Worm (Caenorhabditis elegans) whole organism, L2 larva: Measurements from ENCODE around the gene C46F11.5.
A peak's percentile ranks its signal among the peaks of the same experiment; 100 is the strongest.

Experiments
- C34F6.9 ChIP-seq: fragments of 150-350 bp; optimal IDR thresholded peaks from 2 replicates; lab custom pipeline; 2014; ENCODE audit warnings: missing biosample characterization, missing genetic modification characterization
- F13H6.1 ChIP-seq: sonication (generic microtip); optimal IDR thresholded peaks from 2 replicates; lab custom pipeline; 2016; ENCODE audit warnings: missing genetic modification characterization, missing compliant biosample characterization
- R02D3.7 ChIP-seq: fragments of 150-350 bp; optimal IDR thresholded peaks from 2 replicates; lab custom pipeline; 2014; ENCODE audit warnings: missing biosample characterization, missing genetic modification characterization
- Y55F3AM.14 ChIP-seq: fragments of 200-800 bp; sonication (Bioruptor generic); optimal IDR thresholded peaks from 2 replicates; lab custom pipeline; 2018; ENCODE audit warnings: mild to moderate bottlenecking, missing genetic modification characterization, missing compliant biosample characterization
- ZK546.5 ChIP-seq: sonication (generic microtip); optimal IDR thresholded peaks from 2 replicates; lab custom pipeline; 2017; ENCODE audit warnings: missing biosample characterization, missing genetic modification characterization
- alr-1 ChIP-seq: fragments of 150-350 bp; optimal IDR thresholded peaks from 2 replicates; lab custom pipeline; 2014; ENCODE audit warnings: missing biosample characterization, missing genetic modification characterization
- aly-2 ChIP-seq: fragments of 150-350 bp; optimal IDR thresholded peaks from 2 replicates; lab custom pipeline; 2014; ENCODE audit warnings: missing biosample characterization, missing genetic modification characterization
- crh-2 ChIP-seq: sonication (generic microtip); optimal IDR thresholded peaks from 2 replicates; lab custom pipeline; 2017; ENCODE audit warnings: missing biosample characterization, missing genetic modification characterization
- dmd-4 ChIP-seq: sonication (generic microtip); optimal IDR thresholded peaks from 2 replicates; lab custom pipeline; 2017; ENCODE audit warnings: missing biosample characterization, missing genetic modification characterization
- egl-27 ChIP-seq: sonication (generic microtip); optimal IDR thresholded peaks from 3 replicates; lab custom pipeline; 2017; ENCODE audit warnings: missing biosample characterization, missing genetic modification reagents, missing genetic modification characterization
- elt-1 ChIP-seq: fragments of 150-350 bp; optimal IDR thresholded peaks from 2 replicates; lab custom pipeline; 2014; ENCODE audit warnings: missing biosample characterization, missing genetic modification characterization
- elt-3 ChIP-seq: sonication (generic microtip); optimal IDR thresholded peaks from 2 replicates; lab custom pipeline; 2017; ENCODE audit warnings: missing biosample characterization, missing genetic modification characterization
- fos-1 ChIP-seq: fragments of 150-350 bp; optimal IDR thresholded peaks from 2 replicates; lab custom pipeline; 2014; ENCODE audit warnings: missing biosample characterization, missing genetic modification characterization
- gmeb-1 ChIP-seq: fragments of 150-350 bp; optimal IDR thresholded peaks from 2 replicates; lab custom pipeline; 2014; ENCODE audit warnings: missing biosample characterization, missing genetic modification characterization
- lin-11 ChIP-seq: fragments of 150-350 bp; sonication (generic microtip); optimal IDR thresholded peaks from 2 replicates; lab custom pipeline; 2014; ENCODE audit warnings: missing biosample characterization, missing genetic modification characterization, inconsistent platforms, mixed read lengths
- lin-13 ChIP-seq: fragments of 150-350 bp; optimal IDR thresholded peaks from 2 replicates; lab custom pipeline; 2014; ENCODE audit warnings: missing biosample characterization, missing genetic modification reagents, missing genetic modification characterization
- lsy-2 ChIP-seq, 2 experiments: fragments of 150-350 bp in 1 of 2; sonication (generic microtip) in 1 of 2; optimal IDR thresholded peaks; 2 replicates each; lab custom pipeline; 2014 to 2017; ENCODE audit warnings: missing biosample characterization in 2 of 2, missing genetic modification characterization in 2 of 2
- nhr-10 ChIP-seq: sonication (generic microtip); optimal IDR thresholded peaks from 2 replicates; lab custom pipeline; 2017; ENCODE audit warnings: missing biosample characterization, missing genetic modification characterization
- nhr-11 ChIP-seq: fragments of 150-350 bp; optimal IDR thresholded peaks from 2 replicates; lab custom pipeline; 2014; ENCODE audit warnings: missing biosample characterization, missing genetic modification characterization
- nhr-129 ChIP-seq: fragments of 150-350 bp; optimal IDR thresholded peaks from 2 replicates; lab custom pipeline; 2014; ENCODE audit warnings: missing biosample characterization, missing genetic modification characterization
- nhr-21 ChIP-seq: fragments of 150-350 bp; optimal IDR thresholded peaks from 2 replicates; lab custom pipeline; 2014; ENCODE audit warnings: missing biosample characterization, missing genetic modification characterization
- nhr-23 ChIP-seq: fragments of 150-350 bp; optimal IDR thresholded peaks from 2 replicates; lab custom pipeline; 2014; ENCODE audit warnings: missing biosample characterization, missing genetic modification reagents, missing genetic modification characterization
- nhr-237 ChIP-seq: fragments of 150-350 bp; optimal IDR thresholded peaks from 2 replicates; lab custom pipeline; 2014; ENCODE audit warnings: missing biosample characterization, missing genetic modification characterization
- nhr-6 ChIP-seq: fragments of 150-350 bp; optimal IDR thresholded peaks from 2 replicates; lab custom pipeline; 2014; ENCODE audit warnings: missing biosample characterization, missing genetic modification characterization
- nhr-77 ChIP-seq: fragments of 150-350 bp; optimal IDR thresholded peaks from 2 replicates; lab custom pipeline; 2014; ENCODE audit warnings: missing biosample characterization, missing genetic modification characterization
- peb-1 ChIP-seq: fragments of 150-350 bp; optimal IDR thresholded peaks from 2 replicates; lab custom pipeline; 2014; ENCODE audit warnings: missing biosample characterization, missing genetic modification characterization
- sem-4 ChIP-seq: fragments of 150-350 bp; optimal IDR thresholded peaks from 2 replicates; lab custom pipeline; 2014; ENCODE audit warnings: missing biosample characterization, missing genetic modification reagents, missing genetic modification characterization
- skn-1 ChIP-seq: sonication (generic microtip); optimal IDR thresholded peaks from 2 replicates; lab custom pipeline; 2017; ENCODE audit warnings: missing biosample characterization, missing genetic modification characterization
- sma-3 ChIP-seq: sonication (generic microtip); optimal IDR thresholded peaks from 2 replicates; lab custom pipeline; 2016; ENCODE audit warnings: missing genetic modification reagents, missing genetic modification characterization, missing compliant biosample characterization
- sma-9 ChIP-seq, 2 experiments: fragments of 150-350 bp in 1 of 2; sonication (generic microtip) in 1 of 2; optimal IDR thresholded peaks; 2 replicates each; lab custom pipeline; 2014 to 2016; ENCODE audit warnings: missing genetic modification characterization in 2 of 2, mild to moderate bottlenecking in 1 of 2, missing biosample characterization in 1 of 2, missing compliant biosample characterization in 1 of 2, missing genetic modification reagents in 1 of 2, moderate library complexity in 1 of 2
- snpc-4 ChIP-seq: fragments of 150-350 bp; optimal IDR thresholded peaks from 2 replicates; lab custom pipeline; 2014; ENCODE audit warnings: missing biosample characterization, missing genetic modification characterization
- unc-39 ChIP-seq: fragments of 150-350 bp; optimal IDR thresholded peaks from 2 replicates; lab custom pipeline; 2014; ENCODE audit warnings: missing biosample characterization, missing genetic modification characterization
- unc-55 ChIP-seq: fragments of 150-350 bp; sonication (generic microtip); optimal IDR thresholded peaks from 3 replicates; lab custom pipeline; 2014; ENCODE audit warnings: missing biosample characterization, missing genetic modification reagents, missing genetic modification characterization
- unc-62 ChIP-seq: fragments of 150-350 bp; optimal IDR thresholded peaks from 2 replicates; lab custom pipeline; 2014; ENCODE audit warnings: missing biosample characterization, missing genetic modification reagents, missing genetic modification characterization
- zag-1 ChIP-seq: fragments of 150-350 bp; optimal IDR thresholded peaks from 2 replicates; lab custom pipeline; 2014; ENCODE audit warnings: missing biosample characterization, missing genetic modification characterization
- ztf-4 ChIP-seq: fragments of 150-350 bp; optimal IDR thresholded peaks from 2 replicates; lab custom pipeline; 2014; ENCODE audit warnings: missing biosample characterization, missing genetic modification characterization

C46F11.5 gene

DNA sequence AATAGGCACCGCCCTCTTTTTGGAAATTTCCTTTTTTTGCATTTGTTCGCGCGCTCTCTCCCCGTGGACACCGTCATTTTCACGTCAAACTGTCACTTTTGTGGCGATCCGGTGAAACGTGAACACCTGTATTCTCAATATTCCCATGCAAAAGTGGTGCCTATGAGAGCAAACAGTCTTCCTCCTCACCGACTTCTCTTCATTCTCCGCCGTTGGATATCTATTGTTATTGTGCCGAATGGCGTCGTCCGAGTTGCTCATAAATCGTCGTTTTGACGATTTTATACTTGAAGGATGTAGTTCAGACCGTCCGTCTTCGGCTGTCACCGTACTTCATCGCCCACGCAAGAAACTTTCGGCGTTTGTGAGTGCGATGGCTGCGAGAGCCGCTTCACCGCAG is 21.6 kb downstream of the C46F11.5 start, which contains the start of gene rilp-1:
TSS of gene rilp-1 (plus strand) at position 301 of the 400 bp plus-strand sequence.
- TF ChIP-seq unc-62 (GFP tag; lab: Kevin White, UChicago) (no peak), Y55F3AM.14 (GFP tag; lab: Kevin White, UChicago) (no peak), nhr-129 (tag; lab: Kevin White, UChicago) (no peak), nhr-6 (tag; lab: Kevin White, UChicago) (no peak)

DNA sequence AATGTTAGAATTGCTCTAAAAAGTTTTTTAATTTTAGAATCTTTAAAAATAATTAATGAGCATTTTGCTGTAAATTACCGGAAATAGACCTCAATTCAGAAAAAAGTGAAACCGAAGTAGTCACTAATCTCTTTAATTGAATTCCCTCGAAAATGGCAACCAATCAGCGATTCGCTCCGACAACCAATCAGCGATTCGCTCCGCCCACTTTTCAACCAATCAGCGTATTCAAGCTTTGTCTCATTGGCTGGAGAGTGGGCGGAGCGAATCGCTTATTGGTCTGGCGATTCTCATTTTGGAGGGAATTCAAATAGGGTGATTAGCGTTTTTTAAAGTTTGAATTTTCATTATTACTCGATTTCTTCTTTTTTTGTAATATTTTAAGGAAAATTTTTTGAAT is 22.5 kb downstream of the C46F11.5 start:
- no peak for TF ChIP-seq nhr-77 (tag; lab: Kevin White, UChicago)
- no peak for TF ChIP-seq sem-4 (tag; lab: Kevin White, UChicago)
- TF ChIP-seq peb-1 = no peak
- no peak for TF ChIP-seq C34F6.9 (tag; lab: Kevin White, UChicago)
- TF ChIP-seq ztf-4 (tag; lab: Kevin White, UChicago) = no peak
- TF ChIP-seq aly-2 (tag; lab: Kevin White, UChicago) = no peak
- TF ChIP-seq nhr-21 (tag; lab: Kevin White, UChicago) = no peak
- no peak for TF ChIP-seq nhr-10 (tag; lab: Kevin White, UChicago)

- TF ChIP-seq C34F6.9 (tag; lab: Kevin White, UChicago) (no peak), nhr-11 (tag; lab: Kevin White, UChicago) (no peak), elt-1 (no peak), nhr-23 (tag; lab: Kevin White, UChicago) (no peak), aly-2 (tag; lab: Kevin White, UChicago) (no peak), alr-1 (no peak), R02D3.7 (tag; lab: Kevin White, UChicago) (no peak), skn-1 (tag; lab: Kevin White, UChicago) (no peak), snpc-4 (no peak), ZK546.5 (tag; lab: Kevin White, UChicago) (no peak), fos-1 (tag; lab: Kevin White, UChicago) (no peak), nhr-237 (tag; lab: Kevin White, UChicago) (no peak), nhr-129 (tag; lab: Kevin White, UChicago) (no peak), unc-39 (tag; lab: Kevin White, UChicago) (no peak), peb-1 (no peak), dmd-4 (tag; lab: Kevin White, UChicago) (no peak)
Measured at ce11 chrIII:3634158-3634557, 23.2 kb downstream of the C46F11.5 start.

DNA sequence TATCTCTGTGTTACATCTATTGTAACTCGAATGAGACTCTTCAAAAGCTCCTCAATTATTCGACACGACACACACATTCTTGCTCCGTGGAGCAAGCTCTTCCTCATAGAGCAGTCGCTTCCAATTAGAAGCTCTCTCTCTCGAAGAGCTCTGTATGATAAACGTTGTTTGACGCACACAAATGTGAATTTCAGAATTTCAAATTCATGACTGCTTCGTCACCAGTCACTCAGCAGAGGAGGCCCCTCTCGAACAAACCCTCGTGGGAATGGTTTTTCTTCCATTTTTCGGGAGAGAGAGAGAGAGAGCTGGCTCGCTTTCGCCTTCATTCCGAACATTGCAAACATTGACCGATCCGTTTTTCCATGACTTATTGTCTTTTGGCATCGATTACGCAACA is 25.0 kb downstream of the C46F11.5 start:
- TF ChIP-seq unc-62 (GFP tag; lab: Kevin White, UChicago) (no peak), unc-55 (peak; percentile 1), zag-1 (peak; percentile 2), elt-3 (tag; lab: Kevin White, UChicago) (no peak)

- TF ChIP-seq C34F6.9 (tag; lab: Kevin White, UChicago) (peak; percentile 71), sma-9 (GFP tag; optimal IDR thresholded peaks at IDR 0.05; lab: Kevin White, UChicago) (peak; percentile 29), sma-9 (tag; optimal IDR thresholded peaks at IDR 0.05; lab: Kevin White, UChicago) (no peak), lsy-2 (tag; optimal IDR thresholded peaks at IDR 0.05; lab: Kevin White, UChicago) (peak; percentile 13 to 70), dmd-4 (tag; lab: Kevin White, UChicago) (no peak), crh-2 (tag; lab: Kevin White, UChicago) (peak; percentile 62), unc-55 (peak; percentile 65), sma-3 (GFP tag; lab: Kevin White, UChicago) (peak; percentile 54), fos-1 (tag; lab: Kevin White, UChicago) (peak; percentile 91), ZK546.5 (tag; lab: Kevin White, UChicago) (no peak), lin-13 (GFP tag; lab: Kevin White, UChicago) (peak; percentile 44), F13H6.1 (tag; lab: Kevin White, UChicago) (peak; percentile 42), egl-27 (tag; lab: Kevin White, UChicago) (peak; percentile 23), nhr-11 (tag; lab: Kevin White, UChicago) (no peak), gmeb-1 (tag; lab: Kevin White, UChicago) (peak; percentile 51), ztf-4 (tag; lab: Kevin White, UChicago) (no peak), lin-11 (peak; percentile 24), nhr-129 (tag; lab: Kevin White, UChicago) (peak; percentile 23), zag-1 (no peak)
Measured at ce11 chrIII:3630337-3630736, 27.1 kb downstream of the C46F11.5 start, which contains the start of gene mrps-31. Gene mrps-31, minus strand, starts transcription at chrIII:3630372.
